Fruit fly (Drosophila melanogaster): ENCODE measurements around the gene Tspo.

Tspo gene

DNA sequence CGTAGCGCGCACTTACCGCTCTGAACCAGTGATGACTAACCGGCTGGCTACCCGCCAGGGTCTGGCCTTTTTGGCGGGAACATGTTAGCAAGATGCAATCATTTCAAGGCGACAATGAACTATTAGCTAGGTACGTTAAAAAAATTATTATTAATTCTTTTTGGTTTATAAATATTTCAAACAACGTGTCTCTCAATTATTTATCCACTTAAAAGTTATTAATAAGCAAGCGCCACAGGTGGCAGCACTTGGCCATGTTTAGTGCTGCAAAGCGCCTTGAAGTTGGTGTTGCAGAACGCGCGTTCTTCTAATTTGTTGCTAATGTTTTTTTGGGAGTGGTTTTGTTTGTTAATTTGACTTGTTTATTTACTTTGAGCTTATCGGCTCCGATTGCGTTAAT lies 14.8 kb downstream of the Tspo start, which contains the start of the genes Ipk2 and cold (continued):
- TF ChIP-seq CG9139 (GFP tag; optimal IDR thresholded peaks at IDR 0.05) (no peak), CG10669 (GFP tag; optimal IDR thresholded peaks at IDR 0.05) (no peak)

dm6 chr2L:576559-577184 lies 17.3 kb downstream of the Tspo start, which contains the start of gene Ptth:
Gene Ptth, minus strand, starts transcription at chr2L:576896.
- TF ChIP-seq CG9139 (GFP tag; optimal IDR thresholded peaks at IDR 0.05) (no peak), svp (GFP tag) (peak; percentile 94), acj6 (GFP tag; optimal IDR thresholded peaks at IDR 0.05) (no peak), CG34406 (GFP tag; optimal IDR thresholded peaks at IDR 0.05) (no peak), Ets96B (tag; optimal IDR thresholded peaks at IDR 0.05) (no peak), dac (GFP tag; optimal IDR thresholded peaks at IDR 0.05) (no peak)

dm6 chr2L:577186-577585 lies 17.8 kb downstream of the Tspo start, which contains the start of gene Pph13:
Gene Pph13, plus strand, starts transcription at chr2L:577486.
- no peak for TF ChIP-seq CG11902 (GFP tag; optimal IDR thresholded peaks at IDR 0.05)

dm6 chr2L:585268-585667 lies 25.9 kb downstream of the Tspo start:
- TF ChIP-seq Hr38 (GFP tag; optimal IDR thresholded peaks at IDR 0.05) = no peak
- no peak for TF ChIP-seq Hr4 (GFP tag; optimal IDR thresholded peaks at IDR 0.05)
- no peak for TF ChIP-seq CG31627 (GFP tag; optimal IDR thresholded peaks at IDR 0.05)
- TF ChIP-seq fd59A (GFP tag; optimal IDR thresholded peaks at IDR 0.05) = no peak
- no peak for TF ChIP-seq CG3032 (tag; optimal IDR thresholded peaks at IDR 0.05)
- TF ChIP-seq CG32006 (GFP tag; optimal IDR thresholded peaks at IDR 0.05) = no peak
- TF ChIP-seq CG6854 (GFP tag; optimal IDR thresholded peaks at IDR 0.05) = no peak
- no peak for TF ChIP-seq topi (GFP tag; optimal IDR thresholded peaks at IDR 0.05)
- no peak for TF ChIP-seq Ets21C (GFP tag; optimal IDR thresholded peaks at IDR 0.05)
- TF ChIP-seq Eip75B (GFP tag; optimal IDR thresholded peaks at IDR 0.05) = no peak
- no peak for TF ChIP-seq CG6276 (GFP tag; optimal IDR thresholded peaks at IDR 0.05)
- TF ChIP-seq Sox15 (GFP tag; optimal IDR thresholded peaks at IDR 0.05) = no peak

DNA sequence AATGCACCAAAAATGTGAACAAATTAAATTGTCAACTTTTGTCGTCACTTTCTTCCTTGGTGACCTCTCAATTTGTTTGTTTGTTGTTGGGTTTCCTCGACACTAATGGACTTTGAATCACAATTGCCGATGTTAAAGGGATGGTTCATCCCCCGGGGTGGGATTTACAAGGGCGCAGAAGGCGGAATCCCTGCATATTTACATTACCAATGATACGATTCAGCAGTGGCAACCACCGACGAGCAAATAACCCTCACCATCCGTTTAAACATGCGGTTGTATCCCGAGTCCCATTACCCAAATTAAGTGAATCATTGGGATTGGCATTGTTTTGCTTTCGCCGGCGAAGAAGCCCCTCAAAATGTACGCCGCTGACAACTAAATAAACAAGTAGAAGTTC lies 32.1 kb downstream of the Tspo start:
- TF ChIP-seq topi (GFP tag; optimal IDR thresholded peaks at IDR 0.05) (no peak), acj6 (GFP tag; optimal IDR thresholded peaks at IDR 0.05) (no peak), fkh (GFP tag; optimal IDR thresholded peaks at IDR 0.05) (peak; percentile 6), dsx (GFP tag; optimal IDR thresholded peaks at IDR 0.05; ENCODE audit: poor library complexity, severe bottlenecking) (no peak)

dm6 chr2L:594048-594447 lies 34.6 kb downstream of the Tspo start:
- TF ChIP-seq CG4318 (GFP tag; optimal IDR thresholded peaks at IDR 0.05) = no peak
- no peak for TF ChIP-seq CG8319 (GFP tag; optimal IDR thresholded peaks at IDR 0.05)
- no peak for TF ChIP-seq Eip93F (GFP tag; optimal IDR thresholded peaks at IDR 0.05)
- no peak for TF ChIP-seq Met (GFP tag; optimal IDR thresholded peaks at IDR 0.05)
- no peak for TF ChIP-seq svp (GFP tag)
- TF ChIP-seq Ets21C (GFP tag; optimal IDR thresholded peaks at IDR 0.05) = no peak
- no peak for TF ChIP-seq CG16779 (tag; optimal IDR thresholded peaks at IDR 0.05)
- no peak for TF ChIP-seq salr (GFP tag; optimal IDR thresholded peaks at IDR 0.05)
- TF ChIP-seq esn (GFP tag; optimal IDR thresholded peaks at IDR 0.05) = no peak
- no peak for TF ChIP-seq CG15336 (GFP tag; IDR thresholded peaks at IDR 0.05)
- no peak for TF ChIP-seq Blimp-1 (GFP tag; optimal IDR thresholded peaks at IDR 0.05)
- TF ChIP-seq CG11294 (GFP tag; IDR thresholded peaks at IDR 0.05) = no peak
- TF ChIP-seq Eip78C (GFP tag) = no peak
- no peak for TF ChIP-seq CG10631 (GFP tag; optimal IDR thresholded peaks at IDR 0.05)
- TF ChIP-seq CG6854 (GFP tag; optimal IDR thresholded peaks at IDR 0.05) = no peak
- no peak for TF ChIP-seq CG1621 (tag; optimal IDR thresholded peaks at IDR 0.05)
- TF ChIP-seq net (GFP tag; optimal IDR thresholded peaks at IDR 0.05) = no peak
- TF ChIP-seq CG6808 (GFP tag; optimal IDR thresholded peaks at IDR 0.05) = no peak
- TF ChIP-seq Sox102F (GFP tag; optimal IDR thresholded peaks at IDR 0.05) = no peak
